Worm (Caenorhabditis elegans): ENCODE measurements around the gene tbc-17.

tbc-17 gene

DNA sequence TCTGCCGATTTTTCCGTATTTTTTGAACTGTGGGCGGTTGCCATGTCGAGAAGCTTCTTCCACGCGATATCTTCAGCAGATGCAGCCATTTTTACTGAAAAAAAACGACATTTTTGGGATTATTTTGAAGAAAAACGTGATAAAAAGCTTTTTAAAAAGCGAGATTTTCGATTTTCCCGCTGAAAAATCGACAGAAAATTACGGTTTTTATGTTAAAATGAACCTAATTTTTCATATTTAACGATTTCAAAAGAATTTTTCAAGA lies 16.6 kb upstream of the tbc-17 start, which contains the start of gene Y38E10A.22:
TSS of gene Y38E10A.22 (minus strand) at position 101 of the 265 bp plus-strand sequence.
- no peak for TF ChIP-seq unc-130 (tag; optimal IDR thresholded peaks at IDR 0.05)
- TF ChIP-seq snpc-4 (tag; optimal IDR thresholded peaks at IDR 0.05), result no peak
- TF ChIP-seq nhr-12 (tag; optimal IDR thresholded peaks at IDR 0.05), result no peak
- TF ChIP-seq ceh-8 (GFP tag; optimal IDR thresholded peaks at IDR 0.05), result no peak
- TF ChIP-seq fkh-4 (tag; optimal IDR thresholded peaks at IDR 0.05; ENCODE audit: borderline replicate concordance), result no peak
- no peak for TF ChIP-seq lin-35 (GFP tag; optimal IDR thresholded peaks at IDR 0.05)
- no peak for TF ChIP-seq ceh-63 (GFP tag; optimal IDR thresholded peaks at IDR 0.05)
- no peak for TF ChIP-seq unc-98 (GFP tag; IDR thresholded peaks at IDR 0.05)
- TF ChIP-seq efl-3 (GFP tag; optimal IDR thresholded peaks at IDR 0.05), result no peak
- no peak for TF ChIP-seq ceh-88 (GFP tag; IDR thresholded peaks at IDR 0.05)
- no peak for TF ChIP-seq lin-39 (tag; optimal IDR thresholded peaks at IDR 0.05)
- TF ChIP-seq tlp-1 (tag; optimal IDR thresholded peaks at IDR 0.05), result no peak
- TF ChIP-seq ceh-82 (tag; optimal IDR thresholded peaks at IDR 0.05), result no peak
- TF ChIP-seq nhr-85 (tag), result no peak

- TF ChIP-seq nhr-20 (tag; optimal IDR thresholded peaks at IDR 0.05) (peak; percentile 82), mep-1 (tag; optimal IDR thresholded peaks at IDR 0.05) (peak; percentile 94), unc-86 (tag; optimal IDR thresholded peaks at IDR 0.05) (peak; percentile 42), hlh-4 (tag; optimal IDR thresholded peaks at IDR 0.05) (no peak), ets-5 (GFP tag; IDR thresholded peaks at IDR 0.05) (no peak), tbx-2 (tag; optimal IDR thresholded peaks at IDR 0.05) (peak; percentile 85), nhr-237 (tag; optimal IDR thresholded peaks at IDR 0.05) (peak; percentile 61), nhr-19 (GFP tag; conservative IDR thresholded peaks at IDR 0.05) (peak; percentile 79), fkh-8 (tag; optimal IDR thresholded peaks at IDR 0.05) (peak; percentile 78), nhr-28 (tag; optimal IDR thresholded peaks at IDR 0.05) (no peak), ceh-63 (GFP tag; optimal IDR thresholded peaks at IDR 0.05) (no peak), alr-1 (tag; optimal IDR thresholded peaks at IDR 0.05; ENCODE audit: borderline replicate concordance) (no peak), nhr-85 (tag) (peak; percentile 94), Y116A8C.19 (tag; optimal IDR thresholded peaks at IDR 0.05; ENCODE audit: borderline replicate concordance) (peak; percentile 38), lir-3 (tag; optimal IDR thresholded peaks at IDR 0.05; ENCODE audit: poor library complexity) (peak; percentile 92), aly-2 (tag; optimal IDR thresholded peaks at IDR 0.05) (peak; percentile 14), nhr-90 (tag; optimal IDR thresholded peaks at IDR 0.05; ENCODE audit: poor library complexity) (peak; percentile 90), sox-4 (tag; optimal IDR thresholded peaks at IDR 0.05) (peak; percentile 42), vab-15 (tag; optimal IDR thresholded peaks at IDR 0.05) (no peak), mdl-1 (tag; optimal IDR thresholded peaks at IDR 0.05) (peak in 1 of 2 experiments; percentile 42), nhr-76 (tag; optimal IDR thresholded peaks at IDR 0.05) (no peak), hpl-2 (GFP tag; optimal IDR thresholded peaks at IDR 0.05) (no peak), ceh-82 (tag; optimal IDR thresholded peaks at IDR 0.05) (peak; percentile 65 to 82 (median 74)), jun-1 (tag; optimal IDR thresholded peaks at IDR 0.05) (peak; percentile 48), lin-15B (tag; optimal IDR thresholded peaks at IDR 0.05) (peak; percentile 89), fkh-10 (GFP tag; optimal IDR thresholded peaks at IDR 0.05) (no peak), mab-9 (GFP tag; IDR thresholded peaks at IDR 0.05) (no peak), ceh-90 (tag; optimal IDR thresholded peaks at IDR 0.05) (peak; percentile 88), elt-3 (tag; optimal IDR thresholded peaks at IDR 0.05) (peak in 3 of 6 experiments; percentile 17 to 47 (median 40)), rnt-1 (tag; optimal IDR thresholded peaks at IDR 0.05) (peak; percentile 98), efl-1 (optimal IDR thresholded peaks at IDR 0.05) (peak; percentile 75 to 88), efl-1 (GFP tag; optimal IDR thresholded peaks at IDR 0.05 in 1 of 2) (peak; percentile 89 to 99), unc-98 (GFP tag; IDR thresholded peaks at IDR 0.05) (peak; percentile 75), nhr-84 (tag; optimal IDR thresholded peaks at IDR 0.05) (no peak), unc-62 (GFP tag; optimal IDR thresholded peaks at IDR 0.05) (no peak), tlp-1 (tag; optimal IDR thresholded peaks at IDR 0.05) (no peak), lsy-2 (tag; optimal IDR thresholded peaks at IDR 0.05) (peak; percentile 78 to 89), grh-1 (GFP tag; IDR thresholded peaks at IDR 0.05) (0 out of 2 replicates have a peak, but pooled peaks have one; percentile 36), blmp-1 (tag; optimal IDR thresholded peaks at IDR 0.05) (peak; percentile 39), snu-23 (GFP tag; optimal IDR thresholded peaks at IDR 0.05) (peak; percentile 88), nhr-47 (tag; optimal IDR thresholded peaks at IDR 0.05) (peak; percentile 89)
These were observed 16.0 kb upstream of the tbc-17 start for ce11 chrII:12677975-12678866.
